Fruit fly (Drosophila melanogaster): ENCODE measurements around the gene CG10466.
A peak's percentile ranks its signal among the peaks of the same experiment; 100 is the strongest.

The CG10466 gene

dm6 chr2L:19758511-19759128 is 33.3 kb upstream of the CG10466 start, which contains the start of the genes CG10628 and Dus3 (continued):
- peak; percentile 91 for TF ChIP-seq tx (GFP tag; optimal IDR thresholded peaks at IDR 0.05)
- peak; percentile 97 for TF ChIP-seq MBD-R2 (GFP tag; IDR thresholded peaks at IDR 0.05)

dm6 chr2L:19763446-19763772 is 28.5 kb upstream of the CG10466 start:
- TF ChIP-seq Hr78 (GFP tag; optimal IDR thresholded peaks at IDR 0.05) (peak in 1 of 2 experiments; percentile 71), Pdp1 (GFP tag; optimal IDR thresholded peaks at IDR 0.05) (peak in 1 of 2 experiments; percentile 96), CG2120 (GFP tag; optimal IDR thresholded peaks at IDR 0.05) (no peak), Awh (GFP tag; IDR thresholded peaks at IDR 0.05) (0 out of 2 replicates have a peak, but pooled peaks have one; percentile 20)

dm6 chr2L:19763773-19764580 is 27.9 kb upstream of the CG10466 start, which contains the start of gene fbp:
TSS of gene fbp (minus strand) at chr2L:19764136.
- TF ChIP-seq CG13424 (tag; optimal IDR thresholded peaks at IDR 0.05) (peak; percentile 72), CG8290 (GFP tag; optimal IDR thresholded peaks at IDR 0.05) (no peak), CG8290 (tag; optimal IDR thresholded peaks at IDR 0.05) (peak in 1 of 2 experiments; percentile 67), p53 (GFP tag; optimal IDR thresholded peaks at IDR 0.05) (no peak), lab (GFP tag; optimal IDR thresholded peaks at IDR 0.05) (peak; percentile 45), CG12236 (GFP tag; optimal IDR thresholded peaks at IDR 0.05) (no peak), CG11504 (tag; optimal IDR thresholded peaks at IDR 0.05) (peak; percentile 82), tap (tag; optimal IDR thresholded peaks at IDR 0.05) (peak; percentile 24), CG3163 (GFP tag; optimal IDR thresholded peaks at IDR 0.05) (peak; percentile 83), CG8944 (GFP tag; optimal IDR thresholded peaks at IDR 0.05) (peak; percentile 7), CG4282 (GFP tag; optimal IDR thresholded peaks at IDR 0.05) (no peak), CG4360 (GFP tag; IDR thresholded peaks at IDR 0.05) (peak; percentile 10; the same call in 1 of the 2 replicates), da (GFP tag; optimal IDR thresholded peaks at IDR 0.05) (no peak), pho (GFP tag; optimal IDR thresholded peaks at IDR 0.05) (no peak), CG4424 (GFP tag; optimal IDR thresholded peaks at IDR 0.05) (peak; percentile 66), Neu2 (GFP tag; optimal IDR thresholded peaks at IDR 0.05; ENCODE audit: borderline replicate concordance) (no peak), CG12769 (tag; optimal IDR thresholded peaks at IDR 0.05) (peak; percentile 46), Oaz (GFP tag; IDR thresholded peaks at IDR 0.05) (no peak), fd64A (GFP tag; optimal IDR thresholded peaks at IDR 0.05) (no peak), TFAM (GFP tag; optimal IDR thresholded peaks at IDR 0.05) (no peak), chinmo (GFP tag; IDR thresholded peaks at IDR 0.05; ENCODE audit: partially characterized antibody) (peak; percentile 58; the same call in 2 of the 4 replicates), ind (GFP tag; optimal IDR thresholded peaks at IDR 0.05) (peak; percentile 62), dmrt11E (tag; optimal IDR thresholded peaks at IDR 0.05) (peak; percentile 40), btn (GFP tag; optimal IDR thresholded peaks at IDR 0.05) (no peak), sqz (GFP tag; optimal IDR thresholded peaks at IDR 0.05) (peak; percentile 3), pros (GFP tag; optimal IDR thresholded peaks at IDR 0.05) (no peak), CG15073 (GFP tag; optimal IDR thresholded peaks at IDR 0.05) (no peak), ham (GFP tag; IDR thresholded peaks at IDR 0.05) (no peak), hbn (GFP tag; IDR thresholded peaks at IDR 0.05; ENCODE audit: partially characterized antibody) (no peak), CG1832 (GFP tag; optimal IDR thresholded peaks at IDR 0.05) (no peak), HmgZ (tag; optimal IDR thresholded peaks at IDR 0.05) (no peak), unc-4 (GFP tag; IDR thresholded peaks at IDR 0.05; ENCODE audit: partially characterized antibody) (no peak), peb (GFP tag; IDR thresholded peaks at IDR 0.05) (no peak), CG6254 (GFP tag; optimal IDR thresholded peaks at IDR 0.05) (no peak), CG18011 (GFP tag; optimal IDR thresholded peaks at IDR 0.05) (peak; percentile 33), sima (GFP tag; optimal IDR thresholded peaks at IDR 0.05) (no peak), gt (GFP tag; IDR thresholded peaks at IDR 0.05) (0 out of 2 replicates have a peak, but pooled peaks have one; percentile 9), CG5180 (GFP tag; optimal IDR thresholded peaks at IDR 0.05) (no peak)
